Fruit fly (Drosophila melanogaster): ENCODE results near the gene CG43346.

dm6 chr2L:21168295-21169159 lies at the start of gene CG43346, which contains the start of the genes mAcon1 and CG43345:
- peak; percentile 53 for TF ChIP-seq pan (optimal IDR thresholded peaks at IDR 0.05)
- no peak for TF ChIP-seq psq (optimal IDR thresholded peaks at IDR 0.05)
- no peak for TF ChIP-seq Dll (optimal IDR thresholded peaks at IDR 0.05)

Data from whole organism.